Worm (Caenorhabditis elegans): ENCODE measurements around the gene F38A6.4.
A peak's percentile ranks its signal among the peaks of the same experiment; 100 is the strongest.

F38A6.4 gene

ce11 chrV:20779707-20780346 lies 4.7 kb upstream of the F38A6.4 start:
- TF ChIP-seq unc-3 (GFP tag; conservative IDR thresholded peaks at IDR 0.05) (no peak), unc-3 (tag; optimal IDR thresholded peaks at IDR 0.05) (no peak), unc-55 (GFP tag; optimal IDR thresholded peaks at IDR 0.05) (peak; percentile 70)

DNA sequence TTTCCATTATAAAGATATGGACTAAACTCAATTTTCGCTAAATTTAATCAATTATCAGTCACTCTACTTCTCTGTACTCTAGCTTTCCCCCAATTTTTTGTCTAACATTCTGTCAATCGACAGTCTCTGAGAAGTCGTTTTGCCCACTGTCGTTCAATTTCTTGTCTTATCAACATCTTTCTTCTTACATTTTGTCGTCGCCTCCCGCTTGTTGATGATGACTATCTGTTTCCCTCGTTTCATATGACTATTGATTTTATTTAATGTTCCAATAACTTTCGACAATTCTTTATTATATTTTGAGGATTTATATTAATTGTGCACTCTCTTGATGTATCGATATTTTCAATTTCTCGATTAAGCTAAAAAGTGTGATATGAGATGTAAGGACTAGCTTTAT lies 3.7 kb upstream of the F38A6.4 start:
- TF ChIP-seq K02D7.2 (tag; optimal IDR thresholded peaks at IDR 0.05) (no peak), ztf-16 (tag; optimal IDR thresholded peaks at IDR 0.05) (no peak)

- TF ChIP-seq ztf-16 (tag; optimal IDR thresholded peaks at IDR 0.05), result no peak
- peak; percentile 80 for TF ChIP-seq madf-2 (tag; optimal IDR thresholded peaks at IDR 0.05)
- TF ChIP-seq elt-2 (tag; optimal IDR thresholded peaks at IDR 0.05), result peak; percentile 27
- TF ChIP-seq dve-1 (tag; optimal IDR thresholded peaks at IDR 0.05), result peak; percentile 59
- no peak for TF ChIP-seq odd-2 (tag; optimal IDR thresholded peaks at IDR 0.05)
- peak; percentile 11 for TF ChIP-seq gmeb-2 (tag; optimal IDR thresholded peaks at IDR 0.05)
- no peak for TF ChIP-seq elt-4 (tag; optimal IDR thresholded peaks at IDR 0.05)
- TF ChIP-seq ceh-48 (tag; optimal IDR thresholded peaks at IDR 0.05), result no peak
- TF ChIP-seq ets-4 (tag; optimal IDR thresholded peaks at IDR 0.05), result peak; percentile 44
- TF ChIP-seq Y22D7AL.16 (tag; optimal IDR thresholded peaks at IDR 0.05), result peak; percentile 10
- TF ChIP-seq K09A11.1 (tag; optimal IDR thresholded peaks at IDR 0.05; ENCODE audit: insufficient read depth), result peak; percentile 40
- peak; percentile 78 for TF ChIP-seq hlh-8 (tag; optimal IDR thresholded peaks at IDR 0.05)
- peak; percentile 65 for TF ChIP-seq sdc-2 (tag; optimal IDR thresholded peaks at IDR 0.05)
- TF ChIP-seq ceh-2 (tag; optimal IDR thresholded peaks at IDR 0.05), result no peak
- TF ChIP-seq pha-2 (tag; optimal IDR thresholded peaks at IDR 0.05), result peak; percentile 27
- TF ChIP-seq T23F11.4 (GFP tag; optimal IDR thresholded peaks at IDR 0.05), result no peak
- TF ChIP-seq ref-2 (tag; optimal IDR thresholded peaks at IDR 0.05), result peak; percentile 73
- TF ChIP-seq ceh-34 (tag; optimal IDR thresholded peaks at IDR 0.05), result peak; percentile 73
- TF ChIP-seq sox-4 (tag; optimal IDR thresholded peaks at IDR 0.05), result no peak
- no peak for TF ChIP-seq K02D7.2 (tag; optimal IDR thresholded peaks at IDR 0.05)
- no peak for TF ChIP-seq hlh-6 (tag; optimal IDR thresholded peaks at IDR 0.05)
- TF ChIP-seq F13H6.1 (tag; optimal IDR thresholded peaks at IDR 0.05), result peak; percentile 81
- peak; percentile 100 for TF ChIP-seq pha-4 (tag; optimal IDR thresholded peaks at IDR 0.05)
- peak; percentile 80 for TF ChIP-seq tbx-2 (tag; optimal IDR thresholded peaks at IDR 0.05)
- TF ChIP-seq unc-42 (tag; optimal IDR thresholded peaks at IDR 0.05), result peak; percentile 98
- TF ChIP-seq ceh-31 (tag; optimal IDR thresholded peaks at IDR 0.05), result peak; percentile 94
- no peak for TF ChIP-seq hlh-13 (GFP tag; optimal IDR thresholded peaks at IDR 0.05)
- TF ChIP-seq unc-55 (GFP tag; optimal IDR thresholded peaks at IDR 0.05), result peak; percentile 94
- peak; percentile 40 for TF ChIP-seq syd-9 (tag; optimal IDR thresholded peaks at IDR 0.05)
- peak; percentile 21 for TF ChIP-seq tbx-7 (tag; optimal IDR thresholded peaks at IDR 0.05)
- TF ChIP-seq ceh-14 (tag; optimal IDR thresholded peaks at IDR 0.05), result peak; percentile 61
- peak; percentile 15 for TF ChIP-seq pros-1 (tag; optimal IDR thresholded peaks at IDR 0.05)
- TF ChIP-seq pax-1 (tag; optimal IDR thresholded peaks at IDR 0.05), result peak; percentile 75
- TF ChIP-seq pqm-1 (tag; optimal IDR thresholded peaks at IDR 0.05), result peak; percentile 78
- peak; percentile 83 for TF ChIP-seq rnt-1 (tag; optimal IDR thresholded peaks at IDR 0.05)
- peak; percentile 3 for TF ChIP-seq ttx-3 (tag; optimal IDR thresholded peaks at IDR 0.05)
- TF ChIP-seq nfya-1 (tag; optimal IDR thresholded peaks at IDR 0.05), result peak; percentile 90
- peak; percentile 98 for TF ChIP-seq hlh-30 (tag; optimal IDR thresholded peaks at IDR 0.05; ENCODE audit: insufficient read depth)
- TF ChIP-seq ceh-22 (tag; optimal IDR thresholded peaks at IDR 0.05), result peak; percentile 85
- peak; percentile 95 for TF ChIP-seq ceh-18 (tag; optimal IDR thresholded peaks at IDR 0.05)
- TF ChIP-seq unc-3 (GFP tag; conservative IDR thresholded peaks at IDR 0.05), result 0 out of 2 replicates have a peak, but pooled peaks have one; percentile 13
- TF ChIP-seq unc-3 (tag; optimal IDR thresholded peaks at IDR 0.05), result no peak
Observed at ce11 chrV:20778257-20778697, 3.1 kb upstream of the F38A6.4 start.
